Worm (Caenorhabditis elegans) whole organism, L1 larva: Measurements from ENCODE around the gene mrg-1.

Experiments used
- C04F5.9 ChIP-seq: sonication (generic microtip); optimal IDR thresholded peaks from 2 replicates; lab custom pipeline; 2016; ENCODE audit warnings: missing genetic modification characterization, missing compliant biosample characterization
- C16A3.4 ChIP-seq: fragments of 150-350 bp; optimal IDR thresholded peaks from 2 replicates; lab custom pipeline; 2014; ENCODE audit warnings: missing biosample characterization, missing genetic modification characterization
- C34B4.2 ChIP-seq: sonication (generic microtip); optimal IDR thresholded peaks from 2 replicates; lab custom pipeline; 2017; ENCODE audit warnings: mild to moderate bottlenecking, missing genetic modification characterization, missing compliant biosample characterization
- Y116A8C.19 ChIP-seq: sonication (generic microtip); optimal IDR thresholded peaks from 2 replicates; lab custom pipeline; 2016; ENCODE audit warnings: missing compliant biosample characterization, missing genetic modification characterization, borderline replicate concordance
- aha-1 ChIP-seq: fragments of 150-350 bp; optimal IDR thresholded peaks from 2 replicates; lab custom pipeline; 2014; ENCODE audit warnings: missing biosample characterization, missing genetic modification characterization
- aly-2 ChIP-seq: fragments of 150-350 bp; optimal IDR thresholded peaks from 2 replicates; lab custom pipeline; 2014; ENCODE audit warnings: missing biosample characterization, missing genetic modification characterization
- ama-1 ChIP-seq: fragments of 150-350 bp; optimal IDR thresholded peaks from 2 replicates; lab custom pipeline; 2014
- ceh-63 ChIP-seq: fragments of 200-800 bp; sonication (Bioruptor generic); optimal IDR thresholded peaks from 2 replicates; lab custom pipeline; 2018; ENCODE audit warnings: mild to moderate bottlenecking, missing genetic modification characterization, missing compliant biosample characterization
- ceh-8 ChIP-seq: fragments of 200-800 bp; sonication (Bioruptor generic); optimal IDR thresholded peaks from 2 replicates; lab custom pipeline; 2018; ENCODE audit warnings: mild to moderate bottlenecking, missing genetic modification characterization, moderate library complexity, missing compliant biosample characterization
- ceh-82 ChIP-seq, 3 experiments: fragments of 150-350 bp in 1 of 3; sonication (generic microtip) in 2 of 3; optimal IDR thresholded peaks; 2 replicates each; lab custom pipeline; 2014 to 2017; ENCODE audit warnings: missing biosample characterization in 3 of 3, missing genetic modification characterization in 3 of 3
- ceh-88 ChIP-seq: fragments of 200-800 bp; sonication (Bioruptor generic); IDR thresholded peaks from 2 replicates; pipeline ENCODE4 v1.3.6; 2022; ENCODE audit warnings: missing genetic modification characterization, missing compliant biosample characterization
- ceh-90 ChIP-seq: sonication (generic microtip); optimal IDR thresholded peaks from 2 replicates; lab custom pipeline; 2016; ENCODE audit warnings: missing genetic modification characterization, missing compliant biosample characterization
- ces-1 ChIP-seq: fragments of 150-350 bp; optimal IDR thresholded peaks from 2 replicates; lab custom pipeline; 2014; ENCODE audit warnings: missing biosample characterization, missing genetic modification reagents, missing genetic modification characterization
- dpl-1 ChIP-seq, 3 experiments: fragments of 150-350 bp in 2 of 3; sonication (generic microtip) in 1 of 3; optimal IDR thresholded peaks; 2 replicates each; lab custom pipeline; 2014 to 2017; ENCODE audit warnings: missing biosample characterization in 3 of 3, missing genetic modification characterization in 3 of 3, missing genetic modification reagents in 3 of 3
- dsc-1 ChIP-seq: sonication (generic microtip); optimal IDR thresholded peaks from 2 replicates; lab custom pipeline; 2016; ENCODE audit warnings: mild to moderate bottlenecking, missing genetic modification characterization, missing compliant biosample characterization
- egl-13 ChIP-seq: sonication (generic microtip); optimal IDR thresholded peaks from 2 replicates; lab custom pipeline; 2016; ENCODE audit warnings: missing genotype, missing genetic modification reagents, missing genetic modification characterization, missing compliant biosample characterization
- ets-5 ChIP-seq: fragments of 200-800 bp; sonication (Bioruptor generic); IDR thresholded peaks from 2 replicates; pipeline ENCODE4 v1.3.6; 2022; ENCODE audit warnings: missing genetic modification characterization, missing compliant biosample characterization
- fkh-8 ChIP-seq: sonication (generic microtip); optimal IDR thresholded peaks from 2 replicates; lab custom pipeline; 2016; ENCODE audit warnings: mild to moderate bottlenecking, missing genetic modification characterization, missing compliant biosample characterization
- fos-1 ChIP-seq: fragments of 150-350 bp; optimal IDR thresholded peaks from 2 replicates; lab custom pipeline; 2014; ENCODE audit warnings: missing biosample characterization, missing genetic modification characterization
- grh-1 ChIP-seq: fragments of 200-800 bp; sonication (Bioruptor generic); IDR thresholded peaks from 2 replicates; pipeline ENCODE4 v1.3.6; 2022; ENCODE audit warnings: missing genetic modification reagents, missing genetic modification characterization, missing compliant biosample characterization
- hlh-17 ChIP-seq: fragments of 200-800 bp; sonication (Bioruptor generic); optimal IDR thresholded peaks from 2 replicates; lab custom pipeline; 2018; ENCODE audit warnings: missing genetic modification characterization, mild to moderate bottlenecking, missing compliant biosample characterization, moderate library complexity, borderline replicate concordance
- hlh-4 ChIP-seq: sonication (generic microtip); optimal IDR thresholded peaks from 2 replicates; lab custom pipeline; 2016; ENCODE audit warnings: mild to moderate bottlenecking, missing genetic modification characterization, missing compliant biosample characterization
- hpl-2 ChIP-seq: fragments of 150-350 bp; optimal IDR thresholded peaks from 2 replicates; lab custom pipeline; 2014; ENCODE audit warnings: missing biosample characterization, missing genetic modification reagents, missing genetic modification characterization
- isw-1 ChIP-seq: fragments of 200-800 bp; sonication (Bioruptor generic); IDR thresholded peaks from 2 replicates; pipeline ENCODE4 v1.3.6; 2022; ENCODE audit warnings: missing genetic modification characterization, missing compliant biosample characterization
- jun-1 ChIP-seq: fragments of 150-350 bp; optimal IDR thresholded peaks from 2 replicates; lab custom pipeline; 2014; ENCODE audit warnings: missing biosample characterization, missing genetic modification reagents, missing genetic modification characterization
- lin-13 ChIP-seq: fragments of 150-350 bp; optimal IDR thresholded peaks from 2 replicates; lab custom pipeline; 2014; ENCODE audit warnings: missing biosample characterization, missing genetic modification reagents, missing genetic modification characterization
- lin-35 ChIP-seq, 2 experiments: fragments of 150-350 bp; optimal IDR thresholded peaks; 2 replicates each; lab custom pipeline; 2014; ENCODE audit warnings: missing biosample characterization in 2 of 2, missing genetic modification characterization in 2 of 2, missing genetic modification reagents in 2 of 2
- lin-39 ChIP-seq: fragments of 150-350 bp; optimal IDR thresholded peaks from 2 replicates; lab custom pipeline; 2014; ENCODE audit warnings: missing biosample characterization, missing genetic modification reagents, missing genetic modification characterization
- lir-3 ChIP-seq: sonication (generic microtip); optimal IDR thresholded peaks from 2 replicates; lab custom pipeline; 2016; ENCODE audit warnings: mild to moderate bottlenecking, missing genetic modification characterization, moderate library complexity, missing compliant biosample characterization; ENCODE audit not compliant: poor library complexity
- lsy-2 ChIP-seq, 2 experiments: fragments of 150-350 bp; optimal IDR thresholded peaks; 2 replicates each; lab custom pipeline; 2014; ENCODE audit warnings: missing biosample characterization in 2 of 2, missing genetic modification characterization in 2 of 2
- mdl-1 ChIP-seq, 2 experiments: fragments of 150-350 bp; optimal IDR thresholded peaks; 2 replicates each; lab custom pipeline; 2014 to 2017; ENCODE audit warnings: missing biosample characterization in 2 of 2, missing genetic modification characterization in 2 of 2, inconsistent platforms in 1 of 2
- mef-2 ChIP-seq: fragments of 150-350 bp; optimal IDR thresholded peaks from 2 replicates; lab custom pipeline; 2014; ENCODE audit warnings: missing biosample characterization, missing genetic modification characterization
- nhr-12 ChIP-seq: sonication (generic microtip); optimal IDR thresholded peaks from 2 replicates; lab custom pipeline; 2017; ENCODE audit warnings: missing biosample characterization, missing genetic modification characterization
- nhr-237 ChIP-seq: fragments of 150-350 bp; optimal IDR thresholded peaks from 2 replicates; lab custom pipeline; 2014; ENCODE audit warnings: missing biosample characterization, missing genetic modification characterization
- nhr-28 ChIP-seq: fragments of 150-350 bp; optimal IDR thresholded peaks from 2 replicates; lab custom pipeline; 2014; ENCODE audit warnings: missing biosample characterization, missing genetic modification characterization
- nhr-71 ChIP-seq: sonication (generic microtip); optimal IDR thresholded peaks from 2 replicates; lab custom pipeline; 2016; ENCODE audit warnings: mild to moderate bottlenecking, missing genetic modification characterization, moderate library complexity, missing compliant biosample characterization
- nhr-76 ChIP-seq: sonication (generic microtip); optimal IDR thresholded peaks from 2 replicates; lab custom pipeline; 2017; ENCODE audit warnings: missing biosample characterization, missing genetic modification characterization
- nhr-84 ChIP-seq: sonication (generic microtip); optimal IDR thresholded peaks from 2 replicates; lab custom pipeline; 2017; ENCODE audit warnings: missing biosample characterization, missing genetic modification characterization
- nhr-85 ChIP-seq: sonication (generic microtip); peaks from one replicate; lab custom pipeline; 2016; ENCODE audit warnings: missing genetic modification characterization, inconsistent platforms, missing compliant biosample characterization
- pag-3 ChIP-seq: sonication (generic microtip); optimal IDR thresholded peaks from 2 replicates; lab custom pipeline; 2017; ENCODE audit warnings: missing genetic modification characterization, mild to moderate bottlenecking, missing compliant biosample characterization, antibody characterized with exemption, borderline replicate concordance; ENCODE audit not compliant: insufficient read depth
- rnt-1 ChIP-seq: sonication (generic microtip); optimal IDR thresholded peaks from 2 replicates; lab custom pipeline; 2016; ENCODE audit warnings: mild to moderate bottlenecking, missing genetic modification characterization, moderate library complexity, missing compliant biosample characterization
- skn-1 ChIP-seq: fragments of 150-350 bp; optimal IDR thresholded peaks from 2 replicates; lab custom pipeline; 2014; ENCODE audit warnings: missing biosample characterization, missing genetic modification characterization
- snu-23 ChIP-seq: sonication (generic microtip); optimal IDR thresholded peaks from 2 replicates; lab custom pipeline; 2016; ENCODE audit warnings: missing genetic modification characterization, missing compliant biosample characterization
- sox-4 ChIP-seq: sonication (generic microtip); optimal IDR thresholded peaks from 2 replicates; lab custom pipeline; 2016; ENCODE audit warnings: missing genetic modification characterization, missing compliant biosample characterization
- sptf-1 ChIP-seq: fragments of 150-350 bp; optimal IDR thresholded peaks from 2 replicates; lab custom pipeline; 2014; ENCODE audit warnings: missing biosample characterization, missing genetic modification characterization
- swsn-7 ChIP-seq: sonication (generic microtip); optimal IDR thresholded peaks from 2 replicates; lab custom pipeline; 2016; ENCODE audit warnings: missing genetic modification characterization, missing compliant biosample characterization
- tbx-2 ChIP-seq: sonication (generic microtip); optimal IDR thresholded peaks from 2 replicates; lab custom pipeline; 2016; ENCODE audit warnings: missing genetic modification characterization, missing compliant biosample characterization
- unc-130 ChIP-seq: fragments of 150-350 bp; optimal IDR thresholded peaks from 2 replicates; lab custom pipeline; 2017; ENCODE audit warnings: missing biosample characterization, missing genetic modification characterization, inconsistent platforms
- unc-30 ChIP-seq: sonication (generic microtip); optimal IDR thresholded peaks from 2 replicates; lab custom pipeline; 2017; ENCODE audit warnings: missing biosample characterization, missing genetic modification characterization
- unc-62 ChIP-seq: fragments of 150-350 bp; optimal IDR thresholded peaks from 2 replicates; lab custom pipeline; 2014; ENCODE audit warnings: missing biosample characterization, missing genetic modification reagents, missing genetic modification characterization
- vab-15 ChIP-seq: sonication (generic microtip); optimal IDR thresholded peaks from 2 replicates; lab custom pipeline; 2017; ENCODE audit warnings: missing genotype, mild to moderate bottlenecking, missing genetic modification characterization, missing compliant biosample characterization
- xbp-1 ChIP-seq: sonication (generic microtip); optimal IDR thresholded peaks from 2 replicates; lab custom pipeline; 2016; ENCODE audit warnings: missing genetic modification characterization, missing compliant biosample characterization
- ztf-11 ChIP-seq, 2 experiments: sonication (generic microtip); optimal IDR thresholded peaks; 2 replicates each; lab custom pipeline; 2016 to 2017; ENCODE audit warnings: missing genetic modification characterization in 2 of 2, missing biosample characterization in 1 of 2, missing compliant biosample characterization in 1 of 2

The mrg-1 gene

ce11 chrIII:12906611-12907037 lies 32.2 kb upstream of the mrg-1 start (continued):
- no peak for TF ChIP-seq ceh-63 (GFP tag; lab: Kevin White, UChicago)
- TF ChIP-seq C16A3.4 (tag; lab: Kevin White, UChicago), result no peak
- TF ChIP-seq ceh-90 (tag; lab: Kevin White, UChicago), result no peak
- no peak for TF ChIP-seq mdl-1 (tag; optimal IDR thresholded peaks at IDR 0.05; lab: Kevin White, UChicago)
- no peak for TF ChIP-seq nhr-76
- no peak for TF ChIP-seq unc-62 (GFP tag; lab: Kevin White, UChicago)
- peak; percentile 78 for TF ChIP-seq nhr-85 (tag; lab: Kevin White, UChicago)
- no peak for TF ChIP-seq lin-39 (tag; lab: Kevin White, UChicago)
- no peak for TF ChIP-seq nhr-237 (tag; lab: Kevin White, UChicago)
- TF ChIP-seq C34B4.2 (tag; lab: Kevin White, UChicago), result no peak
- peak; percentile 30 for TF ChIP-seq lin-13 (GFP tag; lab: Kevin White, UChicago)
- peak; percentile 38 for TF ChIP-seq swsn-7 (tag; lab: Kevin White, UChicago)
- no peak for TF ChIP-seq nhr-12
- TF ChIP-seq isw-1, result no peak
- TF ChIP-seq snu-23 (GFP tag; lab: Kevin White, UChicago), result peak; percentile 28
- TF ChIP-seq aha-1, result no peak
- TF ChIP-seq sptf-1 (tag; lab: Kevin White, UChicago), result no peak
- no peak for TF ChIP-seq jun-1
- no peak for TF ChIP-seq Y116A8C.19 (tag; lab: Kevin White, UChicago)
- TF ChIP-seq egl-13, result no peak
- no peak for TF ChIP-seq nhr-84
- TF ChIP-seq pag-3 (tag; lab: Kevin White, UChicago), result no peak
- peak; percentile 19 for TF ChIP-seq tbx-2 (tag; lab: Kevin White, UChicago)
- no peak for TF ChIP-seq unc-130
- no peak for TF ChIP-seq hlh-17
- no peak for TF ChIP-seq vab-15 (tag; lab: Kevin White, UChicago)
- TF ChIP-seq dpl-1 (GFP tag; optimal IDR thresholded peaks at IDR 0.05; lab: Kevin White, UChicago), result no peak
- TF ChIP-seq ceh-88 (GFP tag; lab: Robert Waterston, UW), result no peak
- peak; percentile 70 for TF ChIP-seq ama-1 (lab: Kevin White, UChicago)
- TF ChIP-seq nhr-71 (tag; lab: Kevin White, UChicago), result peak; percentile 62
- no peak for TF ChIP-seq hpl-2 (GFP tag; lab: Kevin White, UChicago)
- TF ChIP-seq grh-1 (GFP tag; lab: Robert Waterston, UW), result no peak
- TF ChIP-seq skn-1 (tag; lab: Kevin White, UChicago), result no peak
- peak; percentile 2 for TF ChIP-seq rnt-1 (tag; lab: Kevin White, UChicago)
- TF ChIP-seq C04F5.9 (tag; lab: Kevin White, UChicago), result no peak
- TF ChIP-seq ceh-82 (tag; optimal IDR thresholded peaks at IDR 0.05; lab: Kevin White, UChicago), result no peak
- TF ChIP-seq ztf-11 (tag; optimal IDR thresholded peaks at IDR 0.05; lab: Kevin White, UChicago), result no peak
- no peak for TF ChIP-seq ces-1 (GFP tag; lab: Kevin White, UChicago)
- no peak for TF ChIP-seq ceh-8 (GFP tag; lab: Kevin White, UChicago)
- peak; percentile 2 to 66 for TF ChIP-seq lsy-2 (tag; optimal IDR thresholded peaks at IDR 0.05; lab: Kevin White, UChicago)
- no peak for TF ChIP-seq mef-2 (tag; lab: Kevin White, UChicago)
- TF ChIP-seq hlh-4 (tag; lab: Kevin White, UChicago), result no peak
- TF ChIP-seq lin-35 (GFP tag; optimal IDR thresholded peaks at IDR 0.05; lab: Kevin White, UChicago), result peak in 1 of 2 experiments; percentile 28
- TF ChIP-seq dsc-1 (tag; lab: Kevin White, UChicago), result no peak
- TF ChIP-seq unc-30 (tag; lab: Kevin White, UChicago), result no peak
- TF ChIP-seq nhr-28, result no peak
- no peak for TF ChIP-seq sox-4
- no peak for TF ChIP-seq lir-3 (tag; lab: Kevin White, UChicago)
- TF ChIP-seq fkh-8, result no peak
- no peak for TF ChIP-seq aly-2 (tag; lab: Kevin White, UChicago)
- TF ChIP-seq xbp-1 (tag; lab: Kevin White, UChicago), result no peak
- TF ChIP-seq fos-1 (tag; lab: Kevin White, UChicago), result peak; percentile 46
- TF ChIP-seq ets-5 (GFP tag; lab: Robert Waterston, UW), result no peak
- TF ChIP-seq, all 84 proteins: peak for 18
